Comparison of ENCODE assay signal across 7 worm cellular contexts in the genomic region with DNA sequence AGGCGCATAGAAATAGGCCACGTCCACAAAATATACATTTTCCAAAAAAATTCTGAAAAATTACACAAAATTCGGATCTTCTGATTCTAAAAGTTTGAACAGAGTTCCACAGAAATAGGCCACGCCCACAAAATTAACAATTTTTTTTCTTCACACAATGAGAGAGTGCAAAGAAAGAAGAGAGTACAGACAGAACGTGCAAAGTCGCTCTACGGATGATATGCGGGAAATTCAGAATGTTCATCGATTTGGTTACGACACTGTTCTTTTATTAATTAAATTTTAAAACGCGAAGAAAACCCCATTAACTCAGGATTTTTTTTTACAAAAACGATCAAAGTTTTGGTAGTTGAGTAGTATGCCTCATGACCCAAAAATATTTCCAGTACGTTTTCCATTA.
TF ChIP-seq lines count a peak whose summit lies in the region.

No protein-coding gene starts in this region.

TF ChIP-seq in whole organism, L1 larva, 84 proteins besides CTCF, POLR2A, EP300 and RAD21:
- TF ChIP-seq lsy-2 (tag; optimal IDR thresholded peaks at IDR 0.05; lab: Kevin White, UChicago) (peak; percentile 24 to 70), C16A3.4 (tag; optimal IDR thresholded peaks at IDR 0.05; lab: Kevin White, UChicago) (peak; percentile 1), snu-23 (GFP tag; optimal IDR thresholded peaks at IDR 0.05; lab: Kevin White, UChicago) (peak; percentile 10), egl-13 (tag; optimal IDR thresholded peaks at IDR 0.05; lab: Kevin White, UChicago) (no peak), isw-1 (GFP tag; IDR thresholded peaks at IDR 0.05; lab: Robert Waterston, UW) (no peak), dpl-1 (GFP tag; optimal IDR thresholded peaks at IDR 0.05; lab: Kevin White, UChicago) (peak; percentile 33 to 76 (median 61)), blmp-1 (tag; optimal IDR thresholded peaks at IDR 0.05; lab: Kevin White, UChicago) (peak; percentile 35), nhr-237 (tag; optimal IDR thresholded peaks at IDR 0.05; lab: Kevin White, UChicago) (no peak), efl-1 (optimal IDR thresholded peaks at IDR 0.05; lab: Kevin White, UChicago) (peak; percentile 50 to 66), efl-1 (GFP tag; optimal IDR thresholded peaks at IDR 0.05 in 1 of 2; lab: Kevin White, UChicago) (peak; percentile 67 to 96), lin-35 (GFP tag; optimal IDR thresholded peaks at IDR 0.05; lab: Kevin White, UChicago) (peak; percentile 16 to 78)

TF ChIP-seq in whole organism, L2 larva, 48 proteins besides CTCF, POLR2A, EP300 and RAD21:
- TF ChIP-seq C34F6.9 (tag; optimal IDR thresholded peaks at IDR 0.05; lab: Kevin White, UChicago) (peak; percentile 27), nhr-129 (tag; optimal IDR thresholded peaks at IDR 0.05; lab: Kevin White, UChicago) (peak; percentile 5), unc-55 (GFP tag; optimal IDR thresholded peaks at IDR 0.05; lab: Kevin White, UChicago) (peak; percentile 61), lsy-2 (tag; optimal IDR thresholded peaks at IDR 0.05; lab: Kevin White, UChicago) (peak in 1 of 2 experiments; percentile 57), mbf-1 (tag; optimal IDR thresholded peaks at IDR 0.05; lab: Kevin White, UChicago) (no peak)

TF ChIP-seq in whole organism, L3 larva, 47 proteins besides CTCF, POLR2A, EP300 and RAD21:
- no peak for TF ChIP-seq aly-2 (tag; optimal IDR thresholded peaks at IDR 0.05; lab: Kevin White, UChicago)
- peak; percentile 46 for TF ChIP-seq lin-15B (tag; optimal IDR thresholded peaks at IDR 0.05; lab: Kevin White, UChicago)
- TF ChIP-seq nhr-43 (tag; optimal IDR thresholded peaks at IDR 0.05; lab: Kevin White, UChicago; ENCODE audit: poor library complexity, severe bottlenecking) = no peak
- TF ChIP-seq hmg-11 (tag; optimal IDR thresholded peaks at IDR 0.05; lab: Kevin White, UChicago) = peak; percentile 26
- TF ChIP-seq nfya-1 (tag; optimal IDR thresholded peaks at IDR 0.05; lab: Kevin White, UChicago; ENCODE audit: insufficient read depth) = peak; percentile 35
- TF ChIP-seq pha-4 (tag; optimal IDR thresholded peaks at IDR 0.05; lab: Kevin White, UChicago) = peak; percentile 48
- peak; percentile 15 for TF ChIP-seq nhr-25 (tag; optimal IDR thresholded peaks at IDR 0.05; lab: Kevin White, UChicago)
TF ChIP-seq in whole organism, L3 larva: peak in this region for 5.

TF ChIP-seq in whole organism, L4 larva, 104 proteins besides CTCF, POLR2A, EP300 and RAD21:
- TF ChIP-seq mdl-1 (tag; optimal IDR thresholded peaks at IDR 0.05; lab: Kevin White, UChicago) (no peak), lsy-2 (tag; optimal IDR thresholded peaks at IDR 0.05; lab: Kevin White, UChicago) (peak in 1 of 2 experiments; percentile 37), lin-38 (GFP tag; IDR thresholded peaks at IDR 0.05; lab: Robert Waterston, UW) (peak; percentile 73), dpl-1 (GFP tag; optimal IDR thresholded peaks at IDR 0.05; lab: Kevin White, UChicago) (peak; percentile 34), aha-1 (tag; lab: Kevin White, UChicago) (peak; percentile 72), mes-2 (tag; optimal IDR thresholded peaks at IDR 0.05; lab: Kevin White, UChicago; ENCODE audit: poor library complexity, severe bottlenecking) (peak; percentile 18)

TF ChIP-seq in whole organism, late embryonic, 69 proteins besides CTCF, POLR2A, EP300 and RAD21:
- TF ChIP-seq pros-1 (tag; optimal IDR thresholded peaks at IDR 0.05; lab: Kevin White, UChicago) = no peak
- TF ChIP-seq ref-2 (tag; optimal IDR thresholded peaks at IDR 0.05; lab: Kevin White, UChicago) = no peak
- no peak for TF ChIP-seq madf-2 (tag; optimal IDR thresholded peaks at IDR 0.05; lab: Kevin White, UChicago)
- TF ChIP-seq hlh-13 (GFP tag; optimal IDR thresholded peaks at IDR 0.05; lab: Kevin White, UChicago) = no peak
- no peak for TF ChIP-seq C08G9.2 (tag; optimal IDR thresholded peaks at IDR 0.05; lab: Kevin White, UChicago)
- no peak for TF ChIP-seq fkh-6 (tag; optimal IDR thresholded peaks at IDR 0.05; lab: Kevin White, UChicago)
- TF ChIP-seq unc-42 (tag; optimal IDR thresholded peaks at IDR 0.05; lab: Kevin White, UChicago) = peak; percentile 39
- no peak for TF ChIP-seq unc-55 (GFP tag; optimal IDR thresholded peaks at IDR 0.05; lab: Kevin White, UChicago)
- TF ChIP-seq tbx-2 (tag; optimal IDR thresholded peaks at IDR 0.05; lab: Kevin White, UChicago) = no peak
- TF ChIP-seq ceh-31 (tag; optimal IDR thresholded peaks at IDR 0.05; lab: Kevin White, UChicago) = no peak
- no peak for TF ChIP-seq hlh-6 (tag; optimal IDR thresholded peaks at IDR 0.05; lab: Kevin White, UChicago)
- no peak for TF ChIP-seq hlh-30 (tag; optimal IDR thresholded peaks at IDR 0.05; lab: Kevin White, UChicago; ENCODE audit: insufficient read depth)
- TF ChIP-seq ceh-48 (tag; optimal IDR thresholded peaks at IDR 0.05; lab: Kevin White, UChicago) = peak; percentile 11
- TF ChIP-seq lin-11 (tag; optimal IDR thresholded peaks at IDR 0.05; lab: Kevin White, UChicago) = no peak
- TF ChIP-seq syd-9 (tag; optimal IDR thresholded peaks at IDR 0.05; lab: Kevin White, UChicago) = no peak
- no peak for TF ChIP-seq ceh-2 (tag; optimal IDR thresholded peaks at IDR 0.05; lab: Kevin White, UChicago)

TF ChIP-seq in whole organism, mixed stage, embryonic, 35 proteins besides CTCF, POLR2A, EP300 and RAD21:
- peak; percentile 2 for TF ChIP-seq ceh-39 (tag; optimal IDR thresholded peaks at IDR 0.05; lab: Kevin White, UChicago)
- peak; percentile 55 for TF ChIP-seq ces-1 (GFP tag; optimal IDR thresholded peaks at IDR 0.05; lab: Kevin White, UChicago)
- no peak for TF ChIP-seq pha-4 (tag; optimal IDR thresholded peaks at IDR 0.05; lab: Kevin White, UChicago)
- TF ChIP-seq drap-1 (GFP tag; optimal IDR thresholded peaks at IDR 0.05; lab: Kevin White, UChicago) = no peak

TF ChIP-seq in whole organism, young adult, 124 proteins besides CTCF, POLR2A, EP300 and RAD21:
- TF ChIP-seq zfh-2 (GFP tag; conservative IDR thresholded peaks at IDR 0.05; lab: Robert Waterston, UW) (no peak), snpc-3.4 (tag; optimal IDR thresholded peaks at IDR 0.05; lab: Kevin White, UChicago) (no peak), hmg-1.2 (GFP tag; IDR thresholded peaks at IDR 0.05; lab: Robert Waterston, UW) (peak; percentile 49; the same call in 1 of the 2 replicates)
